Worm (Caenorhabditis elegans) whole organism, L1 larva: ENCODE results near the gene sri-20.

ENCODE experiments used
- C16A3.4 ChIP-seq: fragments of 150-350 bp; optimal IDR thresholded peaks from 2 replicates; lab custom pipeline; 2014; ENCODE audit warnings: missing biosample characterization, missing genetic modification characterization
- C34B4.2 ChIP-seq: sonication (generic microtip); optimal IDR thresholded peaks from 2 replicates; lab custom pipeline; 2017; ENCODE audit warnings: mild to moderate bottlenecking, missing genetic modification characterization, missing compliant biosample characterization
- Y116A8C.19 ChIP-seq: sonication (generic microtip); optimal IDR thresholded peaks from 2 replicates; lab custom pipeline; 2016; ENCODE audit warnings: missing compliant biosample characterization, missing genetic modification characterization, borderline replicate concordance
- aha-1 ChIP-seq: fragments of 150-350 bp; optimal IDR thresholded peaks from 2 replicates; lab custom pipeline; 2014; ENCODE audit warnings: missing biosample characterization, missing genetic modification characterization
- aly-2 ChIP-seq: fragments of 150-350 bp; optimal IDR thresholded peaks from 2 replicates; lab custom pipeline; 2014; ENCODE audit warnings: missing biosample characterization, missing genetic modification characterization
- ceh-63 ChIP-seq: fragments of 200-800 bp; sonication (Bioruptor generic); optimal IDR thresholded peaks from 2 replicates; lab custom pipeline; 2018; ENCODE audit warnings: mild to moderate bottlenecking, missing genetic modification characterization, missing compliant biosample characterization
- ceh-82 ChIP-seq, 3 experiments: fragments of 150-350 bp in 1 of 3; sonication (generic microtip) in 2 of 3; optimal IDR thresholded peaks; 2 replicates each; lab custom pipeline; 2014 to 2017; ENCODE audit warnings: missing biosample characterization in 3 of 3, missing genetic modification characterization in 3 of 3
- ceh-88 ChIP-seq: fragments of 200-800 bp; sonication (Bioruptor generic); IDR thresholded peaks from 2 replicates; pipeline ENCODE4 v1.3.6; 2022; ENCODE audit warnings: missing genetic modification characterization, missing compliant biosample characterization
- ces-1 ChIP-seq: fragments of 150-350 bp; optimal IDR thresholded peaks from 2 replicates; lab custom pipeline; 2014; ENCODE audit warnings: missing biosample characterization, missing genetic modification reagents, missing genetic modification characterization
- dpl-1 ChIP-seq, 3 experiments: fragments of 150-350 bp in 2 of 3; sonication (generic microtip) in 1 of 3; optimal IDR thresholded peaks; 2 replicates each; lab custom pipeline; 2014 to 2017; ENCODE audit warnings: missing biosample characterization in 3 of 3, missing genetic modification characterization in 3 of 3, missing genetic modification reagents in 3 of 3
- dsc-1 ChIP-seq: sonication (generic microtip); optimal IDR thresholded peaks from 2 replicates; lab custom pipeline; 2016; ENCODE audit warnings: mild to moderate bottlenecking, missing genetic modification characterization, missing compliant biosample characterization
- efl-3 ChIP-seq: fragments of 200-800 bp; sonication (Bioruptor generic); optimal IDR thresholded peaks from 2 replicates; lab custom pipeline; 2018; ENCODE audit warnings: mild to moderate bottlenecking, missing genetic modification characterization, missing compliant biosample characterization
- fkh-10 ChIP-seq: sonication (generic microtip); optimal IDR thresholded peaks from 2 replicates; lab custom pipeline; 2017; ENCODE audit warnings: missing biosample characterization, missing genetic modification reagents, missing genetic modification characterization
- fos-1 ChIP-seq: fragments of 150-350 bp; optimal IDR thresholded peaks from 2 replicates; lab custom pipeline; 2014; ENCODE audit warnings: missing biosample characterization, missing genetic modification characterization
- grh-1 ChIP-seq: fragments of 200-800 bp; sonication (Bioruptor generic); IDR thresholded peaks from 2 replicates; pipeline ENCODE4 v1.3.6; 2022; ENCODE audit warnings: missing genetic modification reagents, missing genetic modification characterization, missing compliant biosample characterization
- hlh-17 ChIP-seq: fragments of 200-800 bp; sonication (Bioruptor generic); optimal IDR thresholded peaks from 2 replicates; lab custom pipeline; 2018; ENCODE audit warnings: missing genetic modification characterization, mild to moderate bottlenecking, missing compliant biosample characterization, moderate library complexity, borderline replicate concordance
- isw-1 ChIP-seq: fragments of 200-800 bp; sonication (Bioruptor generic); IDR thresholded peaks from 2 replicates; pipeline ENCODE4 v1.3.6; 2022; ENCODE audit warnings: missing genetic modification characterization, missing compliant biosample characterization
- jun-1 ChIP-seq: fragments of 150-350 bp; optimal IDR thresholded peaks from 2 replicates; lab custom pipeline; 2014; ENCODE audit warnings: missing biosample characterization, missing genetic modification reagents, missing genetic modification characterization
- lin-15B ChIP-seq: fragments of 150-350 bp; sonication (generic microtip); optimal IDR thresholded peaks from 3 replicates; lab custom pipeline; 2014; ENCODE audit warnings: missing biosample characterization, missing genetic modification characterization
- lin-35 ChIP-seq, 2 experiments: fragments of 150-350 bp; optimal IDR thresholded peaks; 2 replicates each; lab custom pipeline; 2014; ENCODE audit warnings: missing biosample characterization in 2 of 2, missing genetic modification characterization in 2 of 2, missing genetic modification reagents in 2 of 2
- lin-39 ChIP-seq: fragments of 150-350 bp; optimal IDR thresholded peaks from 2 replicates; lab custom pipeline; 2014; ENCODE audit warnings: missing biosample characterization, missing genetic modification reagents, missing genetic modification characterization
- lir-3 ChIP-seq: sonication (generic microtip); optimal IDR thresholded peaks from 2 replicates; lab custom pipeline; 2016; ENCODE audit warnings: mild to moderate bottlenecking, missing genetic modification characterization, moderate library complexity, missing compliant biosample characterization; ENCODE audit not compliant: poor library complexity
- lsy-2 ChIP-seq, 2 experiments: fragments of 150-350 bp; optimal IDR thresholded peaks; 2 replicates each; lab custom pipeline; 2014; ENCODE audit warnings: missing biosample characterization in 2 of 2, missing genetic modification characterization in 2 of 2
- mab-9 ChIP-seq: fragments of 200-800 bp; sonication (Bioruptor generic); IDR thresholded peaks from 2 replicates; pipeline ENCODE4 v1.3.6; 2022; ENCODE audit warnings: missing genetic modification reagents, missing genetic modification characterization, missing compliant biosample characterization
- mef-2 ChIP-seq: fragments of 150-350 bp; optimal IDR thresholded peaks from 2 replicates; lab custom pipeline; 2014; ENCODE audit warnings: missing biosample characterization, missing genetic modification characterization
- mep-1 ChIP-seq: fragments of 150-350 bp; optimal IDR thresholded peaks from 2 replicates; lab custom pipeline; 2014; ENCODE audit warnings: missing biosample characterization, missing genetic modification characterization
- nhr-12 ChIP-seq: sonication (generic microtip); optimal IDR thresholded peaks from 2 replicates; lab custom pipeline; 2017; ENCODE audit warnings: missing biosample characterization, missing genetic modification characterization
- nhr-19 ChIP-seq: fragments of 200-800 bp; sonication (Bioruptor generic); conservative IDR thresholded peaks from 2 replicates; pipeline ENCODE4 v1.3.6; 2022; ENCODE audit warnings: missing genetic modification characterization, missing compliant biosample characterization
- nhr-20 ChIP-seq: sonication (generic microtip); optimal IDR thresholded peaks from 2 replicates; lab custom pipeline; 2016; ENCODE audit warnings: mild to moderate bottlenecking, missing genetic modification characterization, missing compliant biosample characterization
- nhr-237 ChIP-seq: fragments of 150-350 bp; optimal IDR thresholded peaks from 2 replicates; lab custom pipeline; 2014; ENCODE audit warnings: missing biosample characterization, missing genetic modification characterization
- nhr-47 ChIP-seq: sonication (generic microtip); optimal IDR thresholded peaks from 2 replicates; lab custom pipeline; 2016; ENCODE audit warnings: mild to moderate bottlenecking, missing genetic modification characterization, moderate library complexity, missing compliant biosample characterization
- nhr-84 ChIP-seq: sonication (generic microtip); optimal IDR thresholded peaks from 2 replicates; lab custom pipeline; 2017; ENCODE audit warnings: missing biosample characterization, missing genetic modification characterization
- nhr-85 ChIP-seq: sonication (generic microtip); peaks from one replicate; lab custom pipeline; 2016; ENCODE audit warnings: missing genetic modification characterization, inconsistent platforms, missing compliant biosample characterization
- nhr-90 ChIP-seq: sonication (generic microtip); optimal IDR thresholded peaks from 2 replicates; lab custom pipeline; 2016; ENCODE audit warnings: mild to moderate bottlenecking, missing genetic modification characterization, missing compliant biosample characterization; ENCODE audit not compliant: poor library complexity
- pag-3 ChIP-seq: sonication (generic microtip); optimal IDR thresholded peaks from 2 replicates; lab custom pipeline; 2017; ENCODE audit warnings: missing genetic modification characterization, mild to moderate bottlenecking, missing compliant biosample characterization, antibody characterized with exemption, borderline replicate concordance; ENCODE audit not compliant: insufficient read depth
- pax-3 ChIP-seq: fragments of 200-800 bp; sonication (Bioruptor generic); optimal IDR thresholded peaks from 2 replicates; lab custom pipeline; 2018; ENCODE audit warnings: mild to moderate bottlenecking, missing genetic modification characterization, moderate library complexity, missing compliant biosample characterization
- pqm-1 ChIP-seq: sonication (generic microtip); optimal IDR thresholded peaks from 3 replicates; lab custom pipeline; 2017; ENCODE audit warnings: missing biosample characterization, missing genetic modification characterization
- snpc-4 ChIP-seq: fragments of 150-350 bp; optimal IDR thresholded peaks from 2 replicates; lab custom pipeline; 2014; ENCODE audit warnings: missing biosample characterization, missing genetic modification characterization
- sptf-1 ChIP-seq: fragments of 150-350 bp; optimal IDR thresholded peaks from 2 replicates; lab custom pipeline; 2014; ENCODE audit warnings: missing biosample characterization, missing genetic modification characterization
- sup-37 ChIP-seq: fragments of 200-800 bp; sonication (Bioruptor generic); optimal IDR thresholded peaks from 2 replicates; lab custom pipeline; 2018; ENCODE audit warnings: mild to moderate bottlenecking, missing genetic modification characterization, missing compliant biosample characterization
- tbx-2 ChIP-seq: sonication (generic microtip); optimal IDR thresholded peaks from 2 replicates; lab custom pipeline; 2016; ENCODE audit warnings: missing genetic modification characterization, missing compliant biosample characterization
- tlp-1 ChIP-seq: fragments of 150-350 bp; optimal IDR thresholded peaks from 2 replicates; lab custom pipeline; 2014; ENCODE audit warnings: missing biosample characterization, missing genetic modification characterization
- unc-30 ChIP-seq: sonication (generic microtip); optimal IDR thresholded peaks from 2 replicates; lab custom pipeline; 2017; ENCODE audit warnings: missing biosample characterization, missing genetic modification characterization
- unc-98 ChIP-seq: fragments of 200-800 bp; sonication (Bioruptor generic); IDR thresholded peaks from 2 replicates; pipeline ENCODE4 v1.3.6; 2022; ENCODE audit warnings: missing genetic modification characterization, missing compliant biosample characterization
- xbp-1 ChIP-seq: sonication (generic microtip); optimal IDR thresholded peaks from 2 replicates; lab custom pipeline; 2016; ENCODE audit warnings: missing genetic modification characterization, missing compliant biosample characterization
- ztf-11 ChIP-seq, 2 experiments: sonication (generic microtip); optimal IDR thresholded peaks; 2 replicates each; lab custom pipeline; 2016 to 2017; ENCODE audit warnings: missing genetic modification characterization in 2 of 2, missing biosample characterization in 1 of 2, missing compliant biosample characterization in 1 of 2
- ztf-4 ChIP-seq: fragments of 150-350 bp; optimal IDR thresholded peaks from 2 replicates; lab custom pipeline; 2014; ENCODE audit warnings: missing biosample characterization, missing genetic modification characterization

The sri-20 gene

ce11 chrV:10352928-10353427 is 15.4 kb upstream of the sri-20 start, which contains the start of gene nol-56 (continued):
- TF ChIP-seq isw-1 (GFP tag; lab: Robert Waterston, UW): peak; percentile 82
- TF ChIP-seq ceh-88 (GFP tag; lab: Robert Waterston, UW): no peak; the same call in 1 of the 2 replicates
- TF ChIP-seq pqm-1 (tag; lab: Kevin White, UChicago): no peak
- peak; percentile 51 for TF ChIP-seq jun-1 (tag; lab: Kevin White, UChicago)
- TF ChIP-seq xbp-1 (tag; lab: Kevin White, UChicago): peak; percentile 92
- TF ChIP-seq nhr-20 (tag; lab: Kevin White, UChicago): peak; percentile 91
- TF ChIP-seq ceh-82 (tag; optimal IDR thresholded peaks at IDR 0.05; lab: Kevin White, UChicago): peak; percentile 72 to 82 (median 73)
- peak in 1 of 2 experiments; percentile 86 for TF ChIP-seq ztf-11 (tag; optimal IDR thresholded peaks at IDR 0.05; lab: Kevin White, UChicago)
- no peak for TF ChIP-seq sup-37 (GFP tag; lab: Kevin White, UChicago)
- TF ChIP-seq tbx-2: peak; percentile 89
- TF ChIP-seq, all 84 proteins: peak for 56

ce11 chrV:10355773-10356335 is 12.5 kb upstream of the sri-20 start, which contains the start of gene sluh-7:
Gene sluh-7, minus strand, starts transcription at chrV:10355823.
- TF ChIP-seq lin-39 (tag; lab: Kevin White, UChicago): peak; percentile 65
- TF ChIP-seq Y116A8C.19 (tag; lab: Kevin White, UChicago): peak; percentile 77
- no peak for TF ChIP-seq nhr-84 (tag; lab: Kevin White, UChicago)
- TF ChIP-seq mab-9 (GFP tag; lab: Robert Waterston, UW): peak; percentile 76
- TF ChIP-seq tbx-2: peak; percentile 91
- TF ChIP-seq efl-3 (GFP tag; lab: Kevin White, UChicago): peak; percentile 11
- TF ChIP-seq ces-1 (GFP tag; lab: Kevin White, UChicago): no peak
- no peak for TF ChIP-seq ceh-63 (GFP tag; lab: Kevin White, UChicago)
- no peak for TF ChIP-seq nhr-12 (tag; lab: Kevin White, UChicago)
- TF ChIP-seq nhr-85 (tag; lab: Kevin White, UChicago): peak; percentile 95
- TF ChIP-seq unc-98 (GFP tag; lab: Robert Waterston, UW): peak; percentile 85
- peak; percentile 44 for TF ChIP-seq fos-1 (tag; lab: Kevin White, UChicago)
- no peak for TF ChIP-seq C34B4.2 (tag; lab: Kevin White, UChicago)
- peak; percentile 22 for TF ChIP-seq unc-30 (tag; lab: Kevin White, UChicago)
- TF ChIP-seq lin-35 (GFP tag; optimal IDR thresholded peaks at IDR 0.05; lab: Kevin White, UChicago): peak; percentile 94 to 97
- TF ChIP-seq tlp-1 (tag; lab: Kevin White, UChicago): no peak
- TF ChIP-seq ceh-82 (tag; optimal IDR thresholded peaks at IDR 0.05; lab: Kevin White, UChicago): peak; percentile 69 to 78 (median 74)
- TF ChIP-seq C16A3.4 (tag; lab: Kevin White, UChicago): peak; percentile 62
- TF ChIP-seq nhr-90 (tag; lab: Kevin White, UChicago): peak; percentile 97
- peak; percentile 93 for TF ChIP-seq nhr-47 (tag; lab: Kevin White, UChicago)
- peak; percentile 79 for TF ChIP-seq lin-15B (tag; lab: Kevin White, UChicago)
- peak; percentile 24 for TF ChIP-seq aly-2 (tag; lab: Kevin White, UChicago)
- TF ChIP-seq sup-37 (GFP tag; lab: Kevin White, UChicago): peak; percentile 63
- TF ChIP-seq dpl-1 (GFP tag; optimal IDR thresholded peaks at IDR 0.05; lab: Kevin White, UChicago): peak; percentile 91 to 96 (median 94)
- no peak for TF ChIP-seq fkh-10
- peak; percentile 91 for TF ChIP-seq dsc-1
- peak; percentile 26 for TF ChIP-seq snpc-4 (tag; lab: Kevin White, UChicago)
- TF ChIP-seq mef-2: peak; percentile 12
- peak; percentile 89 for TF ChIP-seq xbp-1 (tag; lab: Kevin White, UChicago)
- peak; percentile 84 for TF ChIP-seq pax-3 (tag; lab: Kevin White, UChicago)
- no peak for TF ChIP-seq pag-3 (tag; lab: Kevin White, UChicago)
- peak; percentile 87 for TF ChIP-seq nhr-19 (GFP tag; lab: Robert Waterston, UW)
- peak in 1 of 2 experiments; percentile 96 for TF ChIP-seq ztf-11 (tag; optimal IDR thresholded peaks at IDR 0.05; lab: Kevin White, UChicago)
- TF ChIP-seq hlh-17 (GFP tag; lab: Kevin White, UChicago): no peak
- TF ChIP-seq sptf-1 (tag; lab: Kevin White, UChicago): no peak
- peak; percentile 82 for TF ChIP-seq isw-1 (GFP tag; lab: Robert Waterston, UW)
- TF ChIP-seq grh-1 (GFP tag; lab: Robert Waterston, UW): peak; percentile 67
- no peak for TF ChIP-seq jun-1 (tag; lab: Kevin White, UChicago)
- TF ChIP-seq nhr-237 (tag; lab: Kevin White, UChicago): peak; percentile 41
- TF ChIP-seq lsy-2 (tag; optimal IDR thresholded peaks at IDR 0.05; lab: Kevin White, UChicago): peak; percentile 82 to 84
- no peak for TF ChIP-seq ztf-4
- TF ChIP-seq mep-1 (tag; lab: Kevin White, UChicago): peak; percentile 93
- peak; percentile 97 for TF ChIP-seq lir-3 (tag; lab: Kevin White, UChicago)
- TF ChIP-seq ceh-88 (GFP tag; lab: Robert Waterston, UW): peak; percentile 69
- no peak for TF ChIP-seq aha-1 (tag; lab: Kevin White, UChicago)
